Worm (Caenorhabditis elegans): ENCODE results near the gene C18A11.3.

DNA sequence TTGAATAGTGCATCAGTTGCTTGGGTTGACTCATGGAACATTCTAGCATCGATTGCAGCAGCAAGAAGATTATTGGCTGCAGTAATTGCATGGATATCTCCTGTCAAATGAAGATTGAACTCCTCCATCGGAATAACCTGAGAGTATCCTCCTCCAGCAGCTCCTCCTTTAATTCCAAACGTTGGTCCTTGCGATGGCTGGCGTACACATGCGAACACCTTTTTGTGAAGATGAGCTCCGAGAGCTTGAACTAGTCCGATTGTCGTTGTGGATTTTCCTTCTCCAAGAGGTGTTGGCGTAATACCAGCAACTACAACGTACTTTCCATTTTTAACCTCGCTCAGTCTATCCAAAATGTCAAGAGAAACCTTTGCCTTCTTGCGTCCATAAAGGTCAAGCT lies 21.8 kb downstream of the C18A11.3 start:
- no peak for TF ChIP-seq elt-3 (tag; optimal IDR thresholded peaks at IDR 0.05)
- TF ChIP-seq snpc-4 (tag; optimal IDR thresholded peaks at IDR 0.05), result no peak
- TF ChIP-seq zag-1 (tag; optimal IDR thresholded peaks at IDR 0.05), result no peak
- no peak for TF ChIP-seq lsy-2 (tag; optimal IDR thresholded peaks at IDR 0.05)

Data from whole organism, L2 larva.